Worm (Caenorhabditis elegans) whole organism, L4 larva: ENCODE results near the gene scl-27.

Experiments used
- attf-4 ChIP-seq: sonication (generic microtip); optimal IDR thresholded peaks from 3 replicates; lab custom pipeline; 2017; ENCODE audit warnings: missing biosample characterization, missing genetic modification characterization
- ceh-28 ChIP-seq: fragments of 150-350 bp; optimal IDR thresholded peaks from 2 replicates; lab custom pipeline; 2014; ENCODE audit warnings: missing biosample characterization, missing genetic modification reagents, missing genetic modification characterization
- ceh-44 ChIP-seq: fragments of 200-800 bp; sonication (Bioruptor generic); IDR thresholded peaks from 2 replicates; pipeline ENCODE4 v1.3.6; 2022; ENCODE audit warnings: missing genetic modification reagents, missing genetic modification characterization, missing compliant biosample characterization
- mdl-1 ChIP-seq, 2 experiments: fragments of 150-350 bp in 1 of 2; sonication (generic microtip) in 1 of 2; optimal IDR thresholded peaks; 2 replicates each; lab custom pipeline; 2014 to 2017; ENCODE audit warnings: missing biosample characterization in 2 of 2, missing genetic modification characterization in 2 of 2
- nhr-25 ChIP-seq: sonication (generic microtip); optimal IDR thresholded peaks from 2 replicates; lab custom pipeline; 2017; ENCODE audit warnings: missing genetic modification characterization, mild to moderate bottlenecking, missing compliant biosample characterization, antibody characterized with exemption, moderate library complexity, borderline replicate concordance; ENCODE audit not compliant: insufficient read depth
- nhr-77 ChIP-seq: fragments of 150-350 bp; optimal IDR thresholded peaks from 2 replicates; lab custom pipeline; 2014; ENCODE audit warnings: missing biosample characterization, missing genetic modification characterization
- snpc-4 ChIP-seq: fragments of 150-350 bp; optimal IDR thresholded peaks from 2 replicates; lab custom pipeline; 2014; ENCODE audit warnings: missing biosample characterization, missing genetic modification characterization
- ztf-11 ChIP-seq: fragments of 150-350 bp; optimal IDR thresholded peaks from 2 replicates; lab custom pipeline; 2014; ENCODE audit warnings: missing biosample characterization, missing genetic modification characterization

- TF ChIP-seq ceh-28 (tag; lab: Kevin White, UChicago) (no peak), snpc-4 (no peak), ztf-11 (tag; lab: Kevin White, UChicago) (no peak), attf-4 (tag; lab: Kevin White, UChicago) (no peak), nhr-25 (no peak), ceh-44 (GFP tag; lab: Robert Waterston, UW) (no peak), nhr-77 (tag; lab: Kevin White, UChicago) (no peak), mdl-1 (tag; optimal IDR thresholded peaks at IDR 0.05; lab: Kevin White, UChicago) (no peak)
Observed at ce11 chrV:399721-400120, at the start of gene scl-27.
